Worm (Caenorhabditis elegans) whole organism, young adult: ENCODE data around the gene T12B3.2.

Source experiments
- B0019.2 ChIP-seq: fragments of 200-800 bp; sonication (Bioruptor generic); conservative IDR thresholded peaks from 2 replicates; pipeline ENCODE4 v1.3.6; 2022; ENCODE audit warnings: missing genetic modification reagents, missing genetic modification characterization, missing compliant biosample characterization
- C17E4.6 ChIP-seq: fragments of 200-800 bp; sonication (Bioruptor generic); IDR thresholded peaks from 2 replicates; pipeline ENCODE4 v1.3.6; 2022; ENCODE audit warnings: missing genetic modification reagents, missing genetic modification characterization, missing compliant biosample characterization
- D2030.7 ChIP-seq: fragments of 200-800 bp; sonication (Bioruptor generic); IDR thresholded peaks from 2 replicates; pipeline ENCODE4 v1.3.6; 2022; ENCODE audit warnings: missing genetic modification reagents, missing genetic modification characterization, missing compliant biosample characterization
- F22D6.2 ChIP-seq: sonication (generic microtip); optimal IDR thresholded peaks from 2 replicates; lab custom pipeline; 2016; ENCODE audit warnings: mild to moderate bottlenecking, missing genetic modification characterization, missing compliant biosample characterization
- F23B12.7 ChIP-seq: sonication (generic microtip); optimal IDR thresholded peaks from 2 replicates; lab custom pipeline; 2017; ENCODE audit warnings: missing genetic modification characterization, mild to moderate bottlenecking, missing compliant biosample characterization, antibody characterized with exemption, moderate library complexity; ENCODE audit not compliant: insufficient read depth
- F37B4.10 ChIP-seq: fragments of 200-800 bp; sonication (Bioruptor generic); IDR thresholded peaks from 2 replicates; pipeline ENCODE4 v1.3.6; 2022; ENCODE audit warnings: missing genetic modification characterization, missing compliant biosample characterization
- F52B5.7 ChIP-seq: sonication (generic microtip); optimal IDR thresholded peaks from 2 replicates; lab custom pipeline; 2016; ENCODE audit warnings: mild to moderate bottlenecking, missing genetic modification characterization, missing compliant biosample characterization
- T07F8.4 ChIP-seq: sonication (generic microtip); optimal IDR thresholded peaks from 2 replicates; lab custom pipeline; 2016; ENCODE audit warnings: mild to moderate bottlenecking, missing genetic modification characterization, moderate library complexity, missing compliant biosample characterization
- T26A5.8 ChIP-seq: sonication (generic microtip); optimal IDR thresholded peaks from 2 replicates; lab custom pipeline; 2016; ENCODE audit warnings: missing genetic modification characterization, missing compliant biosample characterization
- Y79H2A.3 ChIP-seq: fragments of 200-800 bp; sonication (Bioruptor generic); conservative IDR thresholded peaks from 2 replicates; pipeline ENCODE4 v1.3.6; 2022; ENCODE audit warnings: missing genetic modification reagents, missing genetic modification characterization, missing compliant biosample characterization
- athp-1 ChIP-seq: sonication (generic microtip); optimal IDR thresholded peaks from 2 replicates; lab custom pipeline; 2017; ENCODE audit warnings: mild to moderate bottlenecking, missing genetic modification characterization, missing compliant biosample characterization
- attf-3 ChIP-seq: fragments of 200-800 bp; sonication (Bioruptor generic); conservative IDR thresholded peaks from 2 replicates; pipeline ENCODE4 v1.3.6; 2022; ENCODE audit warnings: missing genetic modification reagents, missing genetic modification characterization, missing compliant biosample characterization
- bed-2 ChIP-seq: fragments of 200-800 bp; sonication (Bioruptor generic); IDR thresholded peaks from 2 replicates; pipeline ENCODE4 v1.3.6; 2022; ENCODE audit warnings: missing genetic modification reagents, missing genetic modification characterization, missing compliant biosample characterization
- ceh-27 ChIP-seq: fragments of 200-800 bp; sonication (Bioruptor generic); optimal IDR thresholded peaks from 2 replicates; lab custom pipeline; 2018; ENCODE audit warnings: mild to moderate bottlenecking, missing genetic modification characterization, moderate library complexity, missing compliant biosample characterization
- ceh-79 ChIP-seq: sonication (generic microtip); optimal IDR thresholded peaks from 2 replicates; lab custom pipeline; 2017; ENCODE audit warnings: mild to moderate bottlenecking, missing genetic modification characterization, missing compliant biosample characterization
- chd-7 ChIP-seq: sonication (generic microtip); optimal IDR thresholded peaks from 2 replicates; lab custom pipeline; 2016; ENCODE audit warnings: mild to moderate bottlenecking, missing genetic modification characterization, moderate library complexity, missing compliant biosample characterization
- efl-1 ChIP-seq: fragments of 150-350 bp; optimal IDR thresholded peaks from 2 replicates; lab custom pipeline; 2014; ENCODE audit warnings: missing biosample characterization, missing genetic modification reagents, missing genetic modification characterization
- egl-18 ChIP-seq: fragments of 200-800 bp; sonication (Bioruptor generic); IDR thresholded peaks from 2 replicates; pipeline ENCODE4 v1.3.6; 2022; ENCODE audit warnings: missing genetic modification reagents, missing genetic modification characterization, missing compliant biosample characterization
- ekl-4 ChIP-seq: fragments of 200-800 bp; sonication (Bioruptor generic); IDR thresholded peaks from 2 replicates; pipeline ENCODE4 v1.3.6; 2022; ENCODE audit warnings: missing genetic modification reagents, missing genetic modification characterization, missing compliant biosample characterization
- let-526 ChIP-seq: fragments of 200-800 bp; sonication (Bioruptor generic); IDR thresholded peaks from 2 replicates; pipeline ENCODE4 v1.3.6; 2022; ENCODE audit warnings: missing genetic modification reagents, missing genetic modification characterization, missing compliant biosample characterization
- lin-26 ChIP-seq: fragments of 200-800 bp; sonication (Bioruptor generic); IDR thresholded peaks from 2 replicates; pipeline ENCODE4 v1.3.6; 2022; ENCODE audit warnings: missing genetic modification reagents, missing genetic modification characterization, missing compliant biosample characterization
- lir-1 ChIP-seq: fragments of 200-800 bp; sonication (Bioruptor generic); conservative IDR thresholded peaks from 2 replicates; pipeline ENCODE4 v1.3.6; 2022; ENCODE audit warnings: missing genetic modification reagents, missing genetic modification characterization, missing compliant biosample characterization
- madf-10 ChIP-seq: sonication (generic microtip); optimal IDR thresholded peaks from 2 replicates; lab custom pipeline; 2016; ENCODE audit warnings: mild to moderate bottlenecking, missing genetic modification characterization, missing compliant biosample characterization
- madf-3 ChIP-seq: fragments of 200-800 bp; sonication (Bioruptor generic); IDR thresholded peaks from 2 replicates; pipeline ENCODE4 v1.3.6; 2022; ENCODE audit warnings: missing genetic modification reagents, missing genetic modification characterization, missing compliant biosample characterization
- nfya-1 ChIP-seq: sonication (generic microtip); optimal IDR thresholded peaks from 2 replicates; lab custom pipeline; 2017; ENCODE audit warnings: antibody characterized with exemption, missing compliant biosample characterization, missing genetic modification characterization, borderline replicate concordance; ENCODE audit not compliant: insufficient read depth
- nfya-2 ChIP-seq: fragments of 200-800 bp; sonication (Bioruptor generic); IDR thresholded peaks from 2 replicates; pipeline ENCODE4 v1.3.6; 2022; ENCODE audit warnings: missing genetic modification reagents, missing genetic modification characterization, missing compliant biosample characterization
- nfyb-1 ChIP-seq: fragments of 200-800 bp; sonication (Bioruptor generic); IDR thresholded peaks from 2 replicates; pipeline ENCODE4 v1.3.6; 2022; ENCODE audit warnings: missing genetic modification reagents, missing genetic modification characterization, missing compliant biosample characterization
- nhr-27 ChIP-seq: fragments of 200-800 bp; sonication (Bioruptor generic); optimal IDR thresholded peaks from 2 replicates; lab custom pipeline; 2018; ENCODE audit warnings: mild to moderate bottlenecking, missing genetic modification characterization, moderate library complexity, missing compliant biosample characterization
- nhr-90 ChIP-seq: sonication (generic microtip); optimal IDR thresholded peaks from 2 replicates; lab custom pipeline; 2016; ENCODE audit warnings: missing genotype, mild to moderate bottlenecking, missing genetic modification characterization, missing compliant biosample characterization
- snpc-1.3 ChIP-seq: sonication (generic microtip); optimal IDR thresholded peaks from 2 replicates; lab custom pipeline; 2017; ENCODE audit warnings: missing genetic modification characterization, mild to moderate bottlenecking, missing compliant biosample characterization, antibody characterized with exemption, moderate library complexity, missing genotype, missing genetic modification reagents; ENCODE audit not compliant: insufficient read depth
- somi-1 ChIP-seq: fragments of 200-800 bp; sonication (Bioruptor generic); optimal IDR thresholded peaks from 2 replicates; lab custom pipeline; 2018; ENCODE audit warnings: mild to moderate bottlenecking, missing genetic modification characterization, missing compliant biosample characterization
- sptf-2 ChIP-seq: fragments of 200-800 bp; sonication (Bioruptor generic); optimal IDR thresholded peaks from 2 replicates; lab custom pipeline; 2018; ENCODE audit warnings: mild to moderate bottlenecking, missing genetic modification characterization, missing compliant biosample characterization
- zfh-2 ChIP-seq: fragments of 200-800 bp; sonication (Bioruptor generic); conservative IDR thresholded peaks from 2 replicates; pipeline ENCODE4 v1.3.6; 2022; ENCODE audit warnings: missing genetic modification reagents, missing genetic modification characterization, missing compliant biosample characterization
- ztf-18 ChIP-seq: sonication (generic microtip); optimal IDR thresholded peaks from 2 replicates; lab custom pipeline; 2016; ENCODE audit warnings: missing genotype, mild to moderate bottlenecking, missing genetic modification characterization, missing compliant biosample characterization
- ztf-25 ChIP-seq: fragments of 200-800 bp; sonication (Bioruptor generic); IDR thresholded peaks from 2 replicates; pipeline ENCODE4 v1.3.6; 2022; ENCODE audit warnings: missing genetic modification reagents, missing genetic modification characterization, missing compliant biosample characterization
- ztf-26 ChIP-seq: sonication (generic microtip); optimal IDR thresholded peaks from 2 replicates; lab custom pipeline; 2017; ENCODE audit warnings: missing genetic modification characterization, missing compliant biosample characterization

T12B3.2 gene

ce11 chrIV:7418818-7419217 lies 42.2 kb downstream of the T12B3.2 start, which contains the start of gene B0496.6:
Gene B0496.6 (plus strand): TSS chrIV:7419118.
- TF ChIP-seq snpc-1.3 (tag; lab: Kevin White, UChicago) (no peak), lir-1 (no peak), nfyb-1 (no peak), ekl-4 (no peak), F52B5.7 (tag; lab: Kevin White, UChicago) (no peak), sptf-2 (GFP tag; lab: Kevin White, UChicago) (no peak), D2030.7 (GFP tag; lab: Robert Waterston, UW) (no peak), nfya-1 (tag; lab: Kevin White, UChicago) (no peak), ztf-18 (tag; lab: Kevin White, UChicago) (no peak), nfya-2 (GFP tag; lab: Robert Waterston, UW) (no peak)

- TF ChIP-seq nfya-1 (tag; lab: Kevin White, UChicago) (no peak), F23B12.7 (tag; lab: Kevin White, UChicago) (no peak), T07F8.4 (no peak), C17E4.6 (GFP tag; lab: Robert Waterston, UW) (no peak), lin-26 (GFP tag; lab: Robert Waterston, UW) (no peak), T26A5.8 (tag; lab: Kevin White, UChicago) (no peak), zfh-2 (GFP tag; lab: Robert Waterston, UW) (no peak), madf-10 (tag; lab: Kevin White, UChicago) (no peak), F22D6.2 (tag; lab: Kevin White, UChicago) (no peak), bed-2 (GFP tag; lab: Robert Waterston, UW) (no peak), ztf-26 (tag; lab: Kevin White, UChicago) (no peak), nhr-90 (tag; lab: Kevin White, UChicago) (no peak), attf-3 (GFP tag; lab: Robert Waterston, UW) (no peak), athp-1 (tag; lab: Kevin White, UChicago) (no peak)
Observed at ce11 chrIV:7420913-7421312, 44.3 kb downstream of the T12B3.2 start, which contains the start of gene srtx-1. Gene srtx-1 (plus strand): TSS chrIV:7421213.

- TF ChIP-seq Y79H2A.3 (GFP tag; lab: Robert Waterston, UW), result no peak
- TF ChIP-seq egl-18 (GFP tag; lab: Robert Waterston, UW), result no peak
Observed at ce11 chrIV:7424198-7424597, 47.6 kb downstream of the T12B3.2 start, which contains the start of gene unc-82. Gene unc-82 (plus strand): TSS chrIV:7424498.

ce11 chrIV:7426055-7426454 lies 49.4 kb downstream of the T12B3.2 start:
- no peak for TF ChIP-seq ceh-79 (tag; lab: Kevin White, UChicago)
- TF ChIP-seq somi-1 (GFP tag; lab: Kevin White, UChicago), result peak; percentile 9
- TF ChIP-seq, all 124 proteins: peak for 1

ce11 chrIV:7428347-7428746 lies 51.7 kb downstream of the T12B3.2 start:
- TF ChIP-seq efl-1 (GFP tag; lab: Kevin White, UChicago) (no peak), ceh-27 (GFP tag; lab: Kevin White, UChicago) (no peak), madf-3 (no peak), let-526 (no peak), nhr-27 (tag; lab: Kevin White, UChicago) (no peak), chd-7 (tag; lab: Kevin White, UChicago) (no peak), snpc-1.3 (tag; lab: Kevin White, UChicago) (no peak), ztf-18 (tag; lab: Kevin White, UChicago) (no peak), B0019.2 (GFP tag; lab: Robert Waterston, UW) (no peak), ztf-25 (GFP tag; lab: Robert Waterston, UW) (no peak), F37B4.10 (GFP tag; lab: Robert Waterston, UW) (no peak), F23B12.7 (tag; lab: Kevin White, UChicago) (no peak), sptf-2 (GFP tag; lab: Kevin White, UChicago) (no peak), lir-1 (no peak), ztf-26 (tag; lab: Kevin White, UChicago) (no peak), lin-26 (GFP tag; lab: Robert Waterston, UW) (no peak)
